Fruit fly (Drosophila melanogaster): ENCODE results near the gene CCT6.
A peak's percentile ranks its signal among the peaks of the same experiment; 100 is the strongest.

dm6 chrX:15748945-15749344, 2.5 kb downstream of the CCT6 start, which contains the start of gene Mvd:
- TF ChIP-seq Sry-β (GFP tag; optimal IDR thresholded peaks at IDR 0.05) (no peak), wek (GFP tag; optimal IDR thresholded peaks at IDR 0.05) (peak; percentile 99), hkb (optimal IDR thresholded peaks at IDR 0.05) (peak; percentile 17), hkb (GFP tag; IDR thresholded peaks at IDR 0.05) (no peak), ftz-f1 (GFP tag; optimal IDR thresholded peaks at IDR 0.05) (peak; percentile 15), CG3995 (GFP tag; optimal IDR thresholded peaks at IDR 0.05) (peak; percentile 89), Ssrp (tag; optimal IDR thresholded peaks at IDR 0.05) (no peak), tap (tag; optimal IDR thresholded peaks at IDR 0.05) (no peak), tgo (GFP tag; IDR thresholded peaks at IDR 0.05) (no peak), fd3F (GFP tag; optimal IDR thresholded peaks at IDR 0.05) (no peak), CG1832 (GFP tag; optimal IDR thresholded peaks at IDR 0.05) (no peak), MTF-1 (GFP tag; optimal IDR thresholded peaks at IDR 0.05; ENCODE audit: borderline replicate concordance) (no peak), CG15479 (GFP tag; optimal IDR thresholded peaks at IDR 0.05) (no peak)

Data from whole organism, embryonic.